Fruit fly (Drosophila melanogaster) whole organism, larva: ENCODE results near the gene CG43251.

ENCODE experiments used
- noc ChIP-seq: fragments of 200-800 bp; sonication (Bioruptor generic); optimal IDR thresholded peaks from 3 replicates; lab custom pipeline; 2019; ENCODE audit warnings: missing biosample characterization, mild to moderate bottlenecking, missing genetic modification characterization, moderate library complexity

CG43251 gene

dm6 chr3L:20752964-20753363, 5.7 kb upstream of the CG43251 start:
- TF ChIP-seq noc (tag; lab: Kevin White, UChicago), result no peak

- no peak for TF ChIP-seq noc (tag; lab: Kevin White, UChicago)
These were observed 3.1 kb upstream of the CG43251 start, which contains the start of gene CG33912 for dm6 chr3L:20755585-20755984. Gene CG33912 (minus strand): TSS chr3L:20755685.

- TF ChIP-seq noc (tag; lab: Kevin White, UChicago), result no peak
These were observed 2.8 kb downstream of the CG43251 start for dm6 chr3L:20761482-20761881.

dm6 chr3L:20767227-20767626, 8.5 kb downstream of the CG43251 start:
- TF ChIP-seq noc (tag; lab: Kevin White, UChicago), result no peak

- TF ChIP-seq noc (tag; lab: Kevin White, UChicago), result no peak
These were observed 10.7 kb downstream of the CG43251 start, which contains the start of the genes CG4074 and CG4186 for dm6 chr3L:20769350-20769749. Gene CG4074 (minus strand): TSS chr3L:20769500. Gene CG4186 (plus strand): TSS chr3L:20769586.

- no peak for TF ChIP-seq noc (tag; lab: Kevin White, UChicago)
These were observed 12.6 kb downstream of the CG43251 start, which contains the start of the genes CG4042 and Pitslre for dm6 chr3L:20771001-20771890. Gene CG4042 (minus strand): TSS chr3L:20771507. Gene Pitslre (plus strand): TSS chr3L:20771528.

dm6 chr3L:20771891-20772646, 13.4 kb downstream of the CG43251 start:
- TF ChIP-seq noc (tag; lab: Kevin White, UChicago), result peak; percentile 38

dm6 chr3L:20772647-20773015, 13.9 kb downstream of the CG43251 start:
- no peak for TF ChIP-seq noc (tag; lab: Kevin White, UChicago)

- TF ChIP-seq noc (tag; lab: Kevin White, UChicago), result no peak
These were observed 18.8 kb downstream of the CG43251 start for dm6 chr3L:20777496-20777895.

- TF ChIP-seq noc (tag; lab: Kevin White, UChicago), result no peak
These were observed 19.8 kb downstream of the CG43251 start, which contains the start of the genes Pex16 and Pex14 for dm6 chr3L:20778224-20779063. Gene Pex16 (minus strand): TSS chr3L:20778264. Gene Pex14 (plus strand): TSS chr3L:20778799.

dm6 chr3L:20784394-20784793, 25.7 kb downstream of the CG43251 start:
- TF ChIP-seq noc (tag; lab: Kevin White, UChicago), result no peak

- peak; percentile 66 for TF ChIP-seq noc (tag; lab: Kevin White, UChicago)
These were observed 26.4 kb downstream of the CG43251 start for dm6 chr3L:20784812-20785671.

- TF ChIP-seq noc (tag; lab: Kevin White, UChicago), result no peak
These were observed 27.2 kb downstream of the CG43251 start, which contains the start of gene Pcif1 for dm6 chr3L:20785742-20786427. Gene Pcif1 (minus strand): TSS chr3L:20786197.
